Fruit fly (Drosophila melanogaster): ENCODE results near the gene Ubc87F.
A peak's percentile ranks its signal among the peaks of the same experiment; 100 is the strongest.

Ubc87F gene

dm6 chr3R:13715012-13715673 is 2.8 kb downstream of the Ubc87F start, which contains the start of gene kmr (continued):
- TF ChIP-seq sim (GFP tag; IDR thresholded peaks at IDR 0.05) (peak; percentile 76), dimm (GFP tag; IDR thresholded peaks at IDR 0.05) (no peak), tx (GFP tag; optimal IDR thresholded peaks at IDR 0.05) (no peak), Bteb2 (GFP tag; optimal IDR thresholded peaks at IDR 0.05) (no peak), CG7745 (tag; optimal IDR thresholded peaks at IDR 0.05) (no peak), Taf1 (GFP tag; IDR thresholded peaks at IDR 0.05) (no peak), CG3163 (GFP tag; optimal IDR thresholded peaks at IDR 0.05) (peak; percentile 13), sqz (GFP tag; optimal IDR thresholded peaks at IDR 0.05) (peak; percentile 77), CG18599 (GFP tag; optimal IDR thresholded peaks at IDR 0.05) (peak; percentile 48), dati (GFP tag; IDR thresholded peaks at IDR 0.05) (no peak), NfI (GFP tag; optimal IDR thresholded peaks at IDR 0.05) (peak; percentile 33), Deaf1 (tag; optimal IDR thresholded peaks at IDR 0.05) (peak; percentile 62), Dbx (GFP tag; IDR thresholded peaks at IDR 0.05) (peak; percentile 75), CG3847 (GFP tag; IDR thresholded peaks at IDR 0.05) (no peak), BEAF-32 (GFP tag; optimal IDR thresholded peaks at IDR 0.05) (no peak), CG7556 (GFP tag; optimal IDR thresholded peaks at IDR 0.05) (no peak), Nf-YC (tag; optimal IDR thresholded peaks at IDR 0.05) (peak; percentile 64), schlank (tag; optimal IDR thresholded peaks at IDR 0.05) (no peak), BtbVII (GFP tag; optimal IDR thresholded peaks at IDR 0.05) (peak; percentile 66), CG30431 (GFP tag; optimal IDR thresholded peaks at IDR 0.05) (no peak), sna (GFP tag; IDR thresholded peaks at IDR 0.05; ENCODE audit: partially characterized antibody) (peak; percentile 39; the same call in 1 of the 2 replicates), sug (tag; optimal IDR thresholded peaks at IDR 0.05) (peak; percentile 63), Ravus (GFP tag; IDR thresholded peaks at IDR 0.05) (no peak), CG1832 (GFP tag; optimal IDR thresholded peaks at IDR 0.05) (no peak), slp2 (GFP tag; optimal IDR thresholded peaks at IDR 0.05) (no peak), CG4424 (GFP tag; optimal IDR thresholded peaks at IDR 0.05) (no peak), TFAM (GFP tag; optimal IDR thresholded peaks at IDR 0.05) (no peak), Trl (optimal IDR thresholded peaks at IDR 0.05) (no peak), Trl (GFP tag; optimal IDR thresholded peaks at IDR 0.05) (peak; percentile 42), Hr51 (GFP tag; optimal IDR thresholded peaks at IDR 0.05) (peak in 1 of 2 experiments; percentile 1), CG5953 (GFP tag; IDR thresholded peaks at IDR 0.05) (peak; percentile 53), Xrp1 (GFP tag; IDR thresholded peaks at IDR 0.05) (no peak; the same call in 1 of the 2 replicates), D (optimal IDR thresholded peaks at IDR 0.05) (no peak), D (GFP tag; optimal IDR thresholded peaks at IDR 0.05) (peak; percentile 29), CG13624 (GFP tag; optimal IDR thresholded peaks at IDR 0.05) (peak; percentile 2), sima (GFP tag; optimal IDR thresholded peaks at IDR 0.05) (no peak), CG17612 (GFP tag; IDR thresholded peaks at IDR 0.05) (no peak), Atf6 (GFP tag; IDR thresholded peaks at IDR 0.05) (peak; percentile 27; the same call in 1 of the 2 replicates), H2.0 (GFP tag; IDR thresholded peaks at IDR 0.05) (no peak), eve (GFP tag; optimal IDR thresholded peaks at IDR 0.05) (peak in 1 of 2 experiments; percentile 84), Doc3 (GFP tag; IDR thresholded peaks at IDR 0.05; ENCODE audit: partially characterized antibody) (no peak), CG2120 (GFP tag; optimal IDR thresholded peaks at IDR 0.05) (no peak), insv (GFP tag; optimal IDR thresholded peaks at IDR 0.05) (no peak), Dref (GFP tag; IDR thresholded peaks at IDR 0.05) (no peak), caup (GFP tag; optimal IDR thresholded peaks at IDR 0.05; ENCODE audit: severe bottlenecking) (peak; percentile 59), grau (tag; optimal IDR thresholded peaks at IDR 0.05) (peak; percentile 29), Hmr (GFP tag; optimal IDR thresholded peaks at IDR 0.05) (peak; percentile 32), CG9797 (GFP tag; optimal IDR thresholded peaks at IDR 0.05) (peak; percentile 27), CG13424 (tag; optimal IDR thresholded peaks at IDR 0.05) (no peak), CG15269 (tag; optimal IDR thresholded peaks at IDR 0.05) (peak; percentile 45)

All from whole organism, embryonic.